Worm (Caenorhabditis elegans): Measurements from ENCODE around the gene F56C9.3.

ce11 chrIII:7338693-7339092 lies 27.6 kb downstream of the F56C9.3 start, which contains the start of gene kap-1:
- TF ChIP-seq gei-8 (GFP tag; optimal IDR thresholded peaks at IDR 0.05) (peak; percentile 13), saeg-2 (GFP tag; IDR thresholded peaks at IDR 0.05) (no peak), ama-1 (optimal IDR thresholded peaks at IDR 0.05) (peak; percentile 75), nhr-76 (tag; optimal IDR thresholded peaks at IDR 0.05) (no peak)

All from whole organism, L4 larva.